Fruit fly (Drosophila melanogaster) whole organism, embryonic: ENCODE data around the gene CG14839.

Source experiments
- B-H2 ChIP-seq: fragments of 200-800 bp; sonication (Bioruptor generic); optimal IDR thresholded peaks from 2 replicates; lab custom pipeline; 2018; ENCODE audit warnings: missing biosample characterization, mild to moderate bottlenecking, missing genetic modification characterization
- CG10147 ChIP-seq: fragments of 200-800 bp; sonication (Bioruptor generic); optimal IDR thresholded peaks from 2 replicates; lab custom pipeline; 2019; ENCODE audit warnings: missing biosample characterization, mild to moderate bottlenecking, missing genetic modification characterization, moderate library complexity
- CG12391 ChIP-seq: fragments of 200-800 bp; sonication (Bioruptor generic); optimal IDR thresholded peaks from 3 replicates; lab custom pipeline; 2018; ENCODE audit warnings: missing biosample characterization, mild to moderate bottlenecking, missing genetic modification characterization, moderate library complexity
- CG12659 ChIP-seq: fragments of 200-800 bp; sonication (Bioruptor generic); optimal IDR thresholded peaks from 3 replicates; lab custom pipeline; 2017; ENCODE audit warnings: mild to moderate bottlenecking, missing biosample characterization, missing genetic modification reagents, missing genetic modification characterization
- CG13775 ChIP-seq: fragments of 200-800 bp; sonication (Bioruptor generic); optimal IDR thresholded peaks from 3 replicates; lab custom pipeline; 2017; ENCODE audit warnings: missing biosample characterization, mild to moderate bottlenecking, missing genetic modification characterization
- CG15514 ChIP-seq: fragments of 200-800 bp; sonication (Bioruptor generic); optimal IDR thresholded peaks from 3 replicates; lab custom pipeline; 2017; ENCODE audit warnings: missing biosample characterization, missing genetic modification characterization, mild to moderate bottlenecking, moderate library complexity, missing genetic modification reagents
- CG16815 ChIP-seq: fragments of 200-800 bp; sonication (Bioruptor generic); optimal IDR thresholded peaks from 3 replicates; lab custom pipeline; 2017; ENCODE audit warnings: missing biosample characterization, mild to moderate bottlenecking, missing genetic modification characterization
- CG16863 ChIP-seq: fragments of 200-800 bp; sonication (Bioruptor generic); optimal IDR thresholded peaks from 3 replicates; lab custom pipeline; 2016; ENCODE audit warnings: missing biosample characterization, missing genetic modification characterization
- CG17328 ChIP-seq: fragments of 200-800 bp; sonication (Bioruptor generic); IDR thresholded peaks from 2 replicates; pipeline ENCODE4 v1.3.6; 2022; ENCODE audit warnings: missing biosample characterization, missing genetic modification characterization
- CG17612 ChIP-seq: fragments of 200-800 bp; sonication (Bioruptor generic); IDR thresholded peaks from 2 replicates; pipeline ENCODE4 v1.3.6; 2022; ENCODE audit warnings: missing biosample characterization, missing genetic modification characterization
- CG2712 ChIP-seq: fragments of 200-800 bp; optimal IDR thresholded peaks from 3 replicates; lab custom pipeline; 2019; ENCODE audit warnings: missing biosample characterization, mild to moderate bottlenecking, missing genetic modification characterization, moderate library complexity
- CG30403 ChIP-seq: fragments of 200-800 bp; sonication (Bioruptor generic); optimal IDR thresholded peaks from 3 replicates; lab custom pipeline; 2016; ENCODE audit warnings: missing biosample characterization, missing genetic modification characterization
- CG3281 ChIP-seq: fragments of 200-800 bp; sonication (Bioruptor generic); optimal IDR thresholded peaks from 3 replicates; lab custom pipeline; 2017; ENCODE audit warnings: missing biosample characterization, mild to moderate bottlenecking, missing genetic modification characterization
- CG33213 ChIP-seq: fragments of 200-800 bp; sonication (Bioruptor generic); optimal IDR thresholded peaks from 3 replicates; lab custom pipeline; 2016; ENCODE audit warnings: missing biosample characterization, missing genetic modification characterization
- CG34376 ChIP-seq: fragments of 200-800 bp; sonication (Bioruptor generic); optimal IDR thresholded peaks from 2 replicates; lab custom pipeline; 2018; ENCODE audit warnings: missing biosample characterization, mild to moderate bottlenecking, missing genetic modification characterization
- CG42726 ChIP-seq: fragments of 200-800 bp; sonication (Bioruptor generic); IDR thresholded peaks from 2 replicates; pipeline ENCODE4 v1.3.6; 2022; ENCODE audit warnings: missing biosample characterization, missing genetic modification characterization; ENCODE audit not compliant: partially characterized antibody
- CG7271 ChIP-seq: fragments of 200-800 bp; sonication (Bioruptor generic); optimal IDR thresholded peaks from 2 replicates; lab custom pipeline; 2018; ENCODE audit warnings: missing biosample characterization, mild to moderate bottlenecking, missing genetic modification characterization, moderate library complexity
- CG7357 ChIP-seq: fragments of 200-800 bp; sonication (Bioruptor generic); IDR thresholded peaks from 3 replicates; pipeline ENCODE4 v1.3.6; 2022; ENCODE audit warnings: missing biosample characterization, missing genetic modification characterization
- CG7839 ChIP-seq: fragments of 200-800 bp; sonication (Bioruptor generic); optimal IDR thresholded peaks from 3 replicates; lab custom pipeline; 2018; ENCODE audit warnings: missing biosample characterization, mild to moderate bottlenecking, missing genetic modification characterization, moderate library complexity
- Dfd ChIP-seq, 2 experiments: fragments of >200 bp; optimal IDR thresholded peaks; 2 replicates each; lab custom pipeline; 2017; ENCODE audit warnings: missing biosample characterization in 2 of 2, missing genetic modification characterization in 2 of 2
- Fer1 ChIP-seq: fragments of 200-800 bp; sonication (Bioruptor generic); optimal IDR thresholded peaks from 2 replicates; lab custom pipeline; 2017; ENCODE audit warnings: missing biosample characterization, mild to moderate bottlenecking, missing genetic modification characterization
- Gug ChIP-seq: fragments of 200-800 bp; sonication (Bioruptor generic); IDR thresholded peaks from 4 replicates; pipeline ENCODE4 v1.3.6; 2022; ENCODE audit warnings: missing biosample characterization, missing genetic modification characterization
- HmgZ ChIP-seq: fragments of 200-800 bp; sonication (Bioruptor generic); optimal IDR thresholded peaks from 2 replicates; lab custom pipeline; 2018; ENCODE audit warnings: missing biosample characterization, mild to moderate bottlenecking, missing genetic modification characterization
- Hr51 ChIP-seq, 2 experiments: fragments of 200-800 bp; sonication (Bioruptor generic); optimal IDR thresholded peaks; 2 replicates in 1 of 2; 3 replicates in 1 of 2; lab custom pipeline; 2016 to 2018; ENCODE audit warnings: missing biosample characterization in 2 of 2, missing genetic modification characterization in 2 of 2, mild to moderate bottlenecking in 1 of 2, moderate library complexity in 1 of 2
- Max ChIP-seq: fragments of 200-800 bp; sonication (Bioruptor generic); optimal IDR thresholded peaks from 2 replicates; lab custom pipeline; 2016; ENCODE audit warnings: missing biosample characterization, mild to moderate bottlenecking, missing genetic modification characterization
- Meics ChIP-seq: fragments of 200-800 bp; sonication (Bioruptor generic); optimal IDR thresholded peaks from 2 replicates; lab custom pipeline; 2017; ENCODE audit warnings: missing biosample characterization, mild to moderate bottlenecking, missing genetic modification characterization
- Tbp ChIP-seq: fragments of >200 bp; optimal IDR thresholded peaks from 2 replicates; lab custom pipeline; 2018; ENCODE audit warnings: missing biosample characterization, missing genetic modification characterization
- abd-A ChIP-seq: fragments of 200-800 bp; sonication (Bioruptor generic); optimal IDR thresholded peaks from 3 replicates; lab custom pipeline; 2019; ENCODE audit warnings: missing biosample characterization, mild to moderate bottlenecking, missing genetic modification characterization, moderate library complexity
- caup ChIP-seq: fragments of 200-800 bp; sonication (Bioruptor generic); optimal IDR thresholded peaks from 3 replicates; lab custom pipeline; 2017; ENCODE audit warnings: missing biosample characterization, mild to moderate bottlenecking, missing genetic modification characterization, moderate library complexity; ENCODE audit not compliant: severe bottlenecking
- dan ChIP-seq: fragments of 200-800 bp; sonication (Bioruptor generic); IDR thresholded peaks from 2 replicates; pipeline ENCODE4 v1.3.6; 2022; ENCODE audit warnings: missing biosample characterization, missing genetic modification characterization
- dmrt99B ChIP-seq: fragments of 200-800 bp; sonication (Bioruptor generic); optimal IDR thresholded peaks from 2 replicates; lab custom pipeline; 2018; ENCODE audit warnings: missing biosample characterization, mild to moderate bottlenecking, missing genetic modification characterization, moderate library complexity
- exex ChIP-seq: fragments of 200-800 bp; sonication (Bioruptor generic); optimal IDR thresholded peaks from 4 replicates; lab custom pipeline; 2018; ENCODE audit warnings: missing biosample characterization, mild to moderate bottlenecking, missing genetic modification characterization, moderate library complexity
- fd96Cb ChIP-seq: fragments of 200-800 bp; sonication (Bioruptor generic); optimal IDR thresholded peaks from 2 replicates; lab custom pipeline; 2018; ENCODE audit warnings: missing biosample characterization, mild to moderate bottlenecking, missing genetic modification characterization, moderate library complexity
- grau ChIP-seq: fragments of 200-800 bp; optimal IDR thresholded peaks from 3 replicates; lab custom pipeline; 2019; ENCODE audit warnings: missing biosample characterization, mild to moderate bottlenecking, missing genetic modification characterization, moderate library complexity
- kah ChIP-seq: fragments of 200-800 bp; sonication (Bioruptor generic); optimal IDR thresholded peaks from 2 replicates; lab custom pipeline; 2018; ENCODE audit warnings: missing biosample characterization, mild to moderate bottlenecking, missing genetic modification characterization
- nmo ChIP-seq: fragments of 200-800 bp; sonication (Bioruptor generic); optimal IDR thresholded peaks from 2 replicates; lab custom pipeline; 2018; ENCODE audit warnings: missing biosample characterization, mild to moderate bottlenecking, missing genetic modification characterization, moderate library complexity
- otp ChIP-seq: fragments of 200-800 bp; sonication (Bioruptor generic); IDR thresholded peaks from 3 replicates; pipeline ENCODE4, ENCODE4 v1.3.6; 2022; ENCODE audit warnings: missing biosample characterization, missing genetic modification characterization
- ro ChIP-seq: fragments of 200-800 bp; sonication (Bioruptor generic); IDR thresholded peaks from 2 replicates; pipeline ENCODE4 v1.3.6; 2022; ENCODE audit warnings: missing biosample characterization, missing genetic modification characterization
- unpg ChIP-seq: fragments of 200-800 bp; sonication (Bioruptor generic); optimal IDR thresholded peaks from 3 replicates; lab custom pipeline; 2018; ENCODE audit warnings: missing biosample characterization, mild to moderate bottlenecking, missing genetic modification characterization, moderate library complexity

Gene CG14839

DNA sequence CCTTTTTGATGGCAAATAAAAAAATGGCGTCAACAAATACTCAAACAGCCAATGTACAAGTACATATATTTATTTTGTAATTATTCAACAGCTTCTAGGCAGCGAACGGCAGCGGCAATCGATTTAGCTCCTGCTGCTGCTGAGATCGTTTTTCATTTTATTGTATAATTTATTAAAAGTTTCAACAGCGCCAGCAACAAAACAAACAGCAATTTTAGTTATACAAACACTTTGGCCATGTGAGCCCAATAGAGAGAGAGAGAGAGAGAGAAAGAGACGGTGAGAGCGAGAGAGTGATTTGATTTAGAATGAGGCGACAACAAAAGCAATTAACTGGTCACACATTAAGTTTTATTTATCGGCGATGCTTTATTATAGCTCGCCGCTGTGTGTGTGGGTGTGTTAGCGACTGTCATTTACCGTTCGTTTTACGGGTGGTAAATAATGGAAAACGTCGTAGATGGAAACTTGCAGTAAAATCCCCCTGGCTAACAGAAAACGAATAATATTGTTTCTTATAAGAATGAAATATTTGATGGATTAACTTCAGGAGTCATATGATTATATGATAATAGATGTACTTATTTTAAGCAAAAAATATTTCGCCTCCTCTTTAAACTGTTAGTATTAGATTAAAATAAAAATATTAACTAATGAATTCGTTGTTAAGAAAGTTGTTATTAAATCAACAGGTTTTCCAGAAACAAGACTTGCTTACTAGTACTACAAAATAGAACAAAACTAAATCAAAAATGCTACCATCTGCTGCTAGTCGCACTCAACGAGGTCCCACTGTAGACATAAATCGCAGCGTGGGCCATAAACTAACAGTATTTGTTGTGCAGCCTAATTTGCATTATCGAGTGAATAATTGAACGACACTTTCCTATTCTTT lies 23.1 kb downstream of the CG14839 start (continued):
- no peak for TF ChIP-seq CG7357
- TF ChIP-seq Meics (GFP tag; lab: Kevin White, UChicago) = peak; percentile 6
- TF ChIP-seq CG42726 (GFP tag; lab: Robert Waterston, UW) = no peak
- peak; percentile 5 for TF ChIP-seq CG33213 (GFP tag; lab: Kevin White, UChicago)
- TF ChIP-seq CG34376 (GFP tag; lab: Kevin White, UChicago) = peak; percentile 51
- peak; percentile 25 for TF ChIP-seq CG30403
- peak; percentile 4 for TF ChIP-seq CG2712
- peak; percentile 13 for TF ChIP-seq CG13775 (GFP tag; lab: Kevin White, UChicago)
- TF ChIP-seq Max (GFP tag; lab: Kevin White, UChicago) = peak; percentile 41
- TF ChIP-seq nmo (GFP tag; lab: Kevin White, UChicago) = peak; percentile 20
- peak; percentile 26 for TF ChIP-seq CG7839 (tag; lab: Kevin White, UChicago)
- no peak for TF ChIP-seq otp (GFP tag; lab: Robert Waterston, UW)
- TF ChIP-seq kah = peak; percentile 1
- TF ChIP-seq CG15514 (GFP tag; lab: Kevin White, UChicago) = peak; percentile 26
- peak; percentile 77 for TF ChIP-seq exex
- no peak for TF ChIP-seq CG16863
- TF ChIP-seq dmrt99B = peak; percentile 31
- peak; percentile 42 for TF ChIP-seq caup (GFP tag; lab: Kevin White, UChicago)
- peak; percentile 90 for TF ChIP-seq abd-A (tag; lab: Kevin White, UChicago)
- TF ChIP-seq CG12659 (GFP tag; lab: Kevin White, UChicago) = peak; percentile 13
- TF ChIP-seq HmgZ (tag; lab: Kevin White, UChicago) = peak; percentile 1
- peak; percentile 7 for TF ChIP-seq unpg (GFP tag; lab: Kevin White, UChicago)
- TF ChIP-seq B-H2 (GFP tag; lab: Kevin White, UChicago) = peak; percentile 38
- TF ChIP-seq CG3281 = peak; percentile 9
- TF ChIP-seq grau (tag; lab: Kevin White, UChicago) = peak; percentile 89
- no peak for TF ChIP-seq CG17612 (GFP tag; lab: Robert Waterston, UW)
- TF ChIP-seq Dfd (GFP tag; optimal IDR thresholded peaks at IDR 0.05; lab: Kevin White, UChicago) = no peak
- TF ChIP-seq ro = no peak
- TF ChIP-seq CG17328 (GFP tag; lab: Robert Waterston, UW) = no peak
- peak; percentile 36; the same call in 1 of the 4 replicates for TF ChIP-seq Gug
- TF ChIP-seq CG16815 (GFP tag; lab: Kevin White, UChicago) = no peak
- TF ChIP-seq fd96Cb = peak; percentile 10
- peak in 1 of 2 experiments; percentile 11 for TF ChIP-seq Hr51 (GFP tag; optimal IDR thresholded peaks at IDR 0.05; lab: Kevin White, UChicago)
- no peak for TF ChIP-seq CG7271 (tag; lab: Kevin White, UChicago)
- TF ChIP-seq Tbp = no peak
- peak; percentile 25 for TF ChIP-seq CG10147 (GFP tag; lab: Kevin White, UChicago)
- TF ChIP-seq CG12391 = no peak
- no peak for TF ChIP-seq dan (GFP tag; lab: Robert Waterston, UW)
- TF ChIP-seq Fer1 (GFP tag; lab: Kevin White, UChicago) = peak; percentile 8
